Worm (Caenorhabditis elegans) whole organism, early embryonic: Measurements from ENCODE around the gene gop-3.

Experiments used
- B0310.2 ChIP-seq: sonication (generic microtip); optimal IDR thresholded peaks from 2 replicates; lab custom pipeline; 2016; ENCODE audit warnings: mild to moderate bottlenecking, missing genetic modification characterization, missing compliant biosample characterization
- aly-1 ChIP-seq: sonication (generic microtip); optimal IDR thresholded peaks from 2 replicates; lab custom pipeline; 2016; ENCODE audit warnings: missing genetic modification characterization, missing compliant biosample characterization
- ama-1 ChIP-seq: fragments of 150-350 bp; optimal IDR thresholded peaks from 2 replicates; lab custom pipeline; 2014
- ceh-13 ChIP-seq: fragments of 200-800 bp; sonication (Bioruptor generic); optimal IDR thresholded peaks from 2 replicates; lab custom pipeline; 2018; ENCODE audit warnings: mild to moderate bottlenecking, missing genetic modification characterization, missing compliant biosample characterization
- ets-7 ChIP-seq: sonication (generic microtip); optimal IDR thresholded peaks from 2 replicates; lab custom pipeline; 2016; ENCODE audit warnings: missing genotype, missing genetic modification characterization, missing compliant biosample characterization
- flt-1 ChIP-seq: fragments of 200-800 bp; sonication (Bioruptor generic); IDR thresholded peaks from 2 replicates; pipeline ENCODE4 v1.3.6; 2022; ENCODE audit warnings: missing genetic modification characterization, missing compliant biosample characterization
- hmg-4 ChIP-seq: fragments of 200-800 bp; sonication (Bioruptor generic); optimal IDR thresholded peaks from 2 replicates; lab custom pipeline; 2018; ENCODE audit warnings: mild to moderate bottlenecking, missing genetic modification characterization, missing compliant biosample characterization
- hnd-1 ChIP-seq: sonication (generic microtip); optimal IDR thresholded peaks from 2 replicates; lab custom pipeline; 2016; ENCODE audit warnings: missing genetic modification characterization, missing compliant biosample characterization
- pes-1 ChIP-seq: fragments of 200-800 bp; sonication (Bioruptor generic); IDR thresholded peaks from 2 replicates; pipeline ENCODE4 v1.3.6; 2022; ENCODE audit warnings: missing genetic modification reagents, missing genetic modification characterization, missing compliant biosample characterization
- scrt-1 ChIP-seq: fragments of 200-800 bp; sonication (Bioruptor generic); IDR thresholded peaks from 2 replicates; pipeline ENCODE4 v1.3.6; 2022; ENCODE audit warnings: missing genetic modification characterization, missing compliant biosample characterization
- sea-1 ChIP-seq: fragments of 200-800 bp; sonication (Bioruptor generic); conservative IDR thresholded peaks from 2 replicates; pipeline ENCODE4 v1.3.6; 2022; ENCODE audit warnings: missing genetic modification characterization, missing compliant biosample characterization
- tbx-37 ChIP-seq: fragments of 200-800 bp; sonication (Bioruptor generic); conservative IDR thresholded peaks from 2 replicates; pipeline ENCODE4 v1.3.6; 2022; ENCODE audit warnings: missing genetic modification reagents, missing genetic modification characterization, missing compliant biosample characterization

DNA sequence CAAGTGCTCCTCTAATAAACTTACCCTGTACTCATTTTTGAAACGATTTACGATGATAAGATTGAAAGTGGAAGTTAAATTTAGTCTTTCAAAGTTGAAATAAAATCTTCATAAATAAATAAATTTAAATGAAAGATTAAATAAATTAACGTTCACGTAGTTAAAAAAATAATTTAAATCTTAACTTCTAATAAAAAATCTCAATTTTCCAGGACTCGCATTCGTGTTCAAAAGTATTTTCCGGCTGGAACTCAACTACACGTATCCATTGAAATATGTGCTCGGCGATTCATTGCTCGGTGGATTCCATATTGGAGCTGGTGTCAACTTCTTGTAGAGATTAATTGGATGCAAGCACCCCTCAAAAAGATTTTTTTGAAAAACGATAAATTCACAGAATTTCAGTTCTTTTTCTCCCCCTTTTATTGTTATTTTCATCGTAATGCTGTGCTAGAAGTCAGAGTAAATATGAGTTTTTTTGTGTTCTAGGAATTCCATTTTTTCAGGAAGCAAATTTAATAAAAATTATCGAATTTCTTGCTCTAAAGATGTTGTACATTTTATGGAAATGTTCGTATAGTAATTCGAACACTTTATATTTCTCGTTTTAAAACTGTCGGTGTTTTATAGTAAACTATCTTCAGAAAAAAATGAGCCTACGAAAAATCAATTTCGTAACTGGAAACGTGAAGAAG, 3.0 kb downstream of the gop-3 start, which contains the start of the genes C34E10.9 and hap-1:
- TF ChIP-seq ceh-13 (GFP tag; lab: Kevin White, UChicago) = no peak
- TF ChIP-seq tbx-37 (GFP tag; lab: Robert Waterston, UW) = no peak
- no peak for TF ChIP-seq scrt-1 (GFP tag; lab: Robert Waterston, UW)
- TF ChIP-seq aly-1 = no peak
- no peak for TF ChIP-seq ama-1
- TF ChIP-seq hnd-1 = no peak
- no peak for TF ChIP-seq pes-1
- TF ChIP-seq hmg-4 (GFP tag; lab: Kevin White, UChicago) = no peak
- TF ChIP-seq ets-7 (tag; lab: Kevin White, UChicago) = no peak
- TF ChIP-seq flt-1 (GFP tag; lab: Robert Waterston, UW) = no peak
- TF ChIP-seq B0310.2 (tag; lab: Kevin White, UChicago) = no peak
- TF ChIP-seq sea-1 (GFP tag; lab: Robert Waterston, UW) = no peak
